Worm (Caenorhabditis elegans) whole organism, young adult: ENCODE measurements around the gene F39D8.3.

ENCODE experiments used
- K11D2.4 ChIP-seq: fragments of 200-800 bp; sonication (Bioruptor generic); IDR thresholded peaks from 2 replicates; pipeline ENCODE4 v1.3.6; 2022; ENCODE audit warnings: missing genetic modification reagents, missing genetic modification characterization, missing compliant biosample characterization
- attf-6 ChIP-seq: fragments of 200-800 bp; sonication (Bioruptor generic); IDR thresholded peaks from 2 replicates; pipeline ENCODE4 v1.3.6; 2022; ENCODE audit warnings: missing genetic modification reagents, missing genetic modification characterization, missing compliant biosample characterization
- chd-7 ChIP-seq: sonication (generic microtip); optimal IDR thresholded peaks from 2 replicates; lab custom pipeline; 2016; ENCODE audit warnings: mild to moderate bottlenecking, missing genetic modification characterization, moderate library complexity, missing compliant biosample characterization
- dox-1 ChIP-seq: fragments of 200-800 bp; sonication (Bioruptor generic); IDR thresholded peaks from 2 replicates; pipeline ENCODE4 v1.3.6; 2022; ENCODE audit warnings: missing genetic modification reagents, missing genetic modification characterization, missing compliant biosample characterization
- dpl-1 ChIP-seq: fragments of 150-350 bp; optimal IDR thresholded peaks from 2 replicates; lab custom pipeline; 2014; ENCODE audit warnings: missing biosample characterization, missing genetic modification reagents, missing genetic modification characterization
- lin-26 ChIP-seq: fragments of 200-800 bp; sonication (Bioruptor generic); IDR thresholded peaks from 2 replicates; pipeline ENCODE4 v1.3.6; 2022; ENCODE audit warnings: missing genetic modification reagents, missing genetic modification characterization, missing compliant biosample characterization
- lsl-1 ChIP-seq: fragments of 200-800 bp; sonication (Bioruptor generic); optimal IDR thresholded peaks from 2 replicates; lab custom pipeline; 2018; ENCODE audit warnings: mild to moderate bottlenecking, missing genetic modification characterization, moderate library complexity, missing compliant biosample characterization
- madf-10 ChIP-seq: sonication (generic microtip); optimal IDR thresholded peaks from 2 replicates; lab custom pipeline; 2016; ENCODE audit warnings: mild to moderate bottlenecking, missing genetic modification characterization, missing compliant biosample characterization
- mcd-1 ChIP-seq: fragments of 200-800 bp; sonication (Bioruptor generic); IDR thresholded peaks from 2 replicates; pipeline ENCODE4 v1.3.6; 2022; ENCODE audit warnings: missing genetic modification reagents, missing genetic modification characterization, missing compliant biosample characterization
- nfya-1 ChIP-seq: sonication (generic microtip); optimal IDR thresholded peaks from 2 replicates; lab custom pipeline; 2017; ENCODE audit warnings: antibody characterized with exemption, missing compliant biosample characterization, missing genetic modification characterization, borderline replicate concordance; ENCODE audit not compliant: insufficient read depth
- nhr-120 ChIP-seq: fragments of 200-800 bp; sonication (Bioruptor generic); IDR thresholded peaks from 2 replicates; pipeline ENCODE4 v1.3.6; 2022; ENCODE audit warnings: missing genetic modification characterization, missing compliant biosample characterization
- zim-3 ChIP-seq: sonication (generic microtip); optimal IDR thresholded peaks from 2 replicates; lab custom pipeline; 2017; ENCODE audit warnings: mild to moderate bottlenecking, missing genetic modification characterization, moderate library complexity, missing compliant biosample characterization

DNA sequence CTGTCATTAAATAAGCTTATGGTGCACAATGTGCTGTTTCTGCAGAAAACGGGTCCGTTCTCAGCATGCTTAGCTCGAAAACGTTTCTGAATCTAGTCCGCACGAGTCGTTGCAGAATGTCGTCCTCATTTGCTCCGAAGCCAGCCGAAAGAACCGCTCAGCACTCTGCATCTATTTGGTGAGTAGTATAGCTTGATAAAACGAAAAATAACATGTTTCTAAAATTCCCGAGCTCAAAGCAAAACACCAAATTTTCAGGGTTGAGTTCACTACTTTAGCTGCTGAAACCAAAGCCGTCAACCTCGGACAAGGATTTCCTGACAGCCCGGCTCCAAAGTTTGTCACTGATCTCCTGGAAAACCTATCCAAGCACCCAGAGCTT lies 20.9 kb downstream of the F39D8.3 start, which contains the start of gene nkat-3:
- no peak for TF ChIP-seq zim-3
- no peak for TF ChIP-seq nhr-120 (GFP tag; lab: Robert Waterston, UW)
- TF ChIP-seq lsl-1 (GFP tag; lab: Kevin White, UChicago): no peak
- no peak for TF ChIP-seq dox-1 (GFP tag; lab: Robert Waterston, UW)
- TF ChIP-seq nfya-1: no peak
- TF ChIP-seq dpl-1: no peak
- TF ChIP-seq mcd-1 (GFP tag; lab: Robert Waterston, UW): no peak
- TF ChIP-seq chd-7: no peak
- no peak for TF ChIP-seq madf-10 (tag; lab: Kevin White, UChicago)
- no peak for TF ChIP-seq K11D2.4 (GFP tag; lab: Robert Waterston, UW)
- TF ChIP-seq attf-6 (GFP tag; lab: Robert Waterston, UW): no peak
- no peak for TF ChIP-seq lin-26 (GFP tag; lab: Robert Waterston, UW)
